Fruit fly (Drosophila melanogaster) whole organism, pupa: ENCODE results near the gene bocks.
A peak's percentile ranks its signal among the peaks of the same experiment; 100 is the strongest.

Source experiments
- CG10348 ChIP-seq: fragments of 200-800 bp; sonication (Bioruptor generic); IDR thresholded peaks from 2 replicates; pipeline ENCODE4 v1.3.6; 2022; ENCODE audit warnings: missing biosample characterization, missing genetic modification characterization
- CG15710 ChIP-seq: fragments of 200-800 bp; sonication (Bioruptor generic); optimal IDR thresholded peaks from 2 replicates; lab custom pipeline; 2018; ENCODE audit warnings: missing biosample characterization, mild to moderate bottlenecking, missing genetic modification characterization, moderate library complexity
- CG32121 ChIP-seq: fragments of 200-800 bp; sonication (Bioruptor generic); IDR thresholded peaks from 2 replicates; pipeline ENCODE4 v1.3.6; 2022; ENCODE audit warnings: missing biosample characterization, missing genetic modification characterization
- D1 ChIP-seq: fragments of 200-800 bp; sonication (Bioruptor generic); optimal IDR thresholded peaks from 2 replicates; lab custom pipeline; 2018; ENCODE audit warnings: missing biosample characterization, mild to moderate bottlenecking, missing genetic modification characterization, moderate library complexity
- Ets98B ChIP-seq: fragments of 200-800 bp; sonication (Bioruptor generic); IDR thresholded peaks from 2 replicates; pipeline ENCODE4 v1.3.6; 2022; ENCODE audit warnings: missing biosample characterization, missing genetic modification characterization
- Pif1A ChIP-seq: fragments of 200-800 bp; sonication (Bioruptor generic); optimal IDR thresholded peaks from 3 replicates; lab custom pipeline; 2016; ENCODE audit warnings: missing biosample characterization, missing genetic modification characterization
- gl ChIP-seq: fragments of 200-800 bp; sonication (Bioruptor generic); optimal IDR thresholded peaks from 2 replicates; lab custom pipeline; 2018; ENCODE audit warnings: missing biosample characterization, mild to moderate bottlenecking, missing genetic modification characterization

dm6 chr3R:9573812-9574587, 16.8 kb downstream of the bocks start, which contains the start of gene CG9399:
- TF ChIP-seq Pif1A (peak; percentile 96), CG15710 (peak; percentile 97), D1 (tag; lab: Kevin White, UChicago) (peak; percentile 76), CG10348 (GFP tag; lab: Robert Waterston, UW) (peak; percentile 92), CG32121 (peak; percentile 98), Ets98B (peak; percentile 99), gl (tag; lab: Kevin White, UChicago) (peak; percentile 90)
